Worm (Caenorhabditis elegans): ENCODE measurements around the gene pzf-1.
A peak's percentile ranks its signal among the peaks of the same experiment; 100 is the strongest.

ce11 chrV:15887708-15888295, 40.4 kb downstream of the pzf-1 start:
- TF ChIP-seq lsy-2 (tag; optimal IDR thresholded peaks at IDR 0.05): no peak
- TF ChIP-seq ceh-82 (tag; optimal IDR thresholded peaks at IDR 0.05): no peak
- no peak for TF ChIP-seq fos-1 (tag; optimal IDR thresholded peaks at IDR 0.05)
- TF ChIP-seq tlp-1 (tag; optimal IDR thresholded peaks at IDR 0.05): peak; percentile 19
- TF ChIP-seq fkh-10 (GFP tag; optimal IDR thresholded peaks at IDR 0.05): no peak
- TF ChIP-seq ztf-4 (tag; optimal IDR thresholded peaks at IDR 0.05): no peak
- no peak for TF ChIP-seq aly-2 (tag; optimal IDR thresholded peaks at IDR 0.05)
- TF ChIP-seq mep-1 (tag; optimal IDR thresholded peaks at IDR 0.05): no peak
- no peak for TF ChIP-seq nhr-76 (tag; optimal IDR thresholded peaks at IDR 0.05)
- TF ChIP-seq egl-13 (tag; optimal IDR thresholded peaks at IDR 0.05): no peak
